Fruit fly (Drosophila melanogaster) whole organism, prepupa: ENCODE results near the gene Ent1.

Experiments
- Blimp-1 ChIP-seq: fragments of 200-800 bp; sonication (Bioruptor generic); optimal IDR thresholded peaks from 3 replicates; lab custom pipeline; 2017; ENCODE audit warnings: missing biosample characterization, missing genetic modification characterization, mild to moderate bottlenecking, moderate library complexity, missing genetic modification reagents
- CG10631 ChIP-seq: fragments of 200-800 bp; sonication (Bioruptor generic); optimal IDR thresholded peaks from 2 replicates; lab custom pipeline; 2016; ENCODE audit warnings: missing biosample characterization, missing genetic modification characterization
- CG10669 ChIP-seq: fragments of 200-800 bp; sonication (Bioruptor generic); optimal IDR thresholded peaks from 3 replicates; lab custom pipeline; 2018; ENCODE audit warnings: missing biosample characterization, mild to moderate bottlenecking, missing genetic modification characterization, moderate library complexity
- CG11294 ChIP-seq: fragments of 200-800 bp; sonication (Bioruptor generic); IDR thresholded peaks from 2 replicates; pipeline ENCODE4 v1.3.6; 2022; ENCODE audit warnings: missing biosample characterization, missing genetic modification characterization
- CG11902 ChIP-seq: fragments of 200-800 bp; sonication (Bioruptor generic); optimal IDR thresholded peaks from 3 replicates; lab custom pipeline; 2016; ENCODE audit warnings: missing biosample characterization, missing genetic modification characterization
- CG15336 ChIP-seq: fragments of 200-800 bp; sonication (Bioruptor generic); IDR thresholded peaks from 2 replicates; pipeline ENCODE4 v1.3.6; 2022; ENCODE audit warnings: missing biosample characterization, missing genetic modification characterization
- CG1621 ChIP-seq: fragments of 200-800 bp; sonication (Bioruptor generic); optimal IDR thresholded peaks from 3 replicates; lab custom pipeline; 2018; ENCODE audit warnings: missing biosample characterization, mild to moderate bottlenecking, missing genetic modification characterization
- CG16779 ChIP-seq: fragments of 200-800 bp; sonication (Bioruptor generic); optimal IDR thresholded peaks from 3 replicates; lab custom pipeline; 2017; ENCODE audit warnings: missing biosample characterization, mild to moderate bottlenecking, missing genetic modification characterization
- CG31627 ChIP-seq: fragments of 200-800 bp; sonication (Bioruptor generic); optimal IDR thresholded peaks from 3 replicates; lab custom pipeline; 2016; ENCODE audit warnings: missing biosample characterization, missing genetic modification characterization
- CG32006 ChIP-seq: fragments of 200-800 bp; sonication (Bioruptor generic); optimal IDR thresholded peaks from 3 replicates; lab custom pipeline; 2017; ENCODE audit warnings: missing biosample characterization, mild to moderate bottlenecking, missing genetic modification characterization
- CG34406 ChIP-seq: fragments of 200-800 bp; sonication (Bioruptor generic); optimal IDR thresholded peaks from 3 replicates; lab custom pipeline; 2016; ENCODE audit warnings: missing biosample characterization, missing genetic modification characterization
- CG3919 ChIP-seq: fragments of 200-800 bp; sonication (Bioruptor generic); optimal IDR thresholded peaks from 3 replicates; lab custom pipeline; 2016; ENCODE audit warnings: missing biosample characterization, missing genetic modification characterization
- CG6792 ChIP-seq: fragments of 200-800 bp; sonication (Bioruptor generic); optimal IDR thresholded peaks from 3 replicates; lab custom pipeline; 2016; ENCODE audit warnings: missing biosample characterization, missing genetic modification characterization
- CG6808 ChIP-seq: fragments of 200-800 bp; sonication (Bioruptor generic); optimal IDR thresholded peaks from 3 replicates; lab custom pipeline; 2017; ENCODE audit warnings: missing biosample characterization, missing genetic modification characterization, mild to moderate bottlenecking, moderate library complexity, missing genetic modification reagents
- CG8119 ChIP-seq: fragments of 200-800 bp; sonication (Bioruptor generic); IDR thresholded peaks from 3 replicates; pipeline ENCODE4 v1.3.6; 2022; ENCODE audit warnings: missing biosample characterization, missing genetic modification characterization
- CG8319 ChIP-seq: fragments of 200-800 bp; sonication (Bioruptor generic); optimal IDR thresholded peaks from 3 replicates; lab custom pipeline; 2016; ENCODE audit warnings: missing biosample characterization, missing genetic modification characterization
- CG9139 ChIP-seq: fragments of 200-800 bp; sonication (Bioruptor generic); optimal IDR thresholded peaks from 3 replicates; lab custom pipeline; 2017; ENCODE audit warnings: missing biosample characterization, mild to moderate bottlenecking, missing genetic modification characterization
- Eip75B ChIP-seq: fragments of 200-800 bp; sonication (Bioruptor generic); optimal IDR thresholded peaks from 3 replicates; lab custom pipeline; 2016; ENCODE audit warnings: missing biosample characterization, missing genetic modification characterization
- Eip78C ChIP-seq: fragments of 200-800 bp; sonication (Bioruptor generic); peaks from one replicate; lab custom pipeline; 2016; ENCODE audit warnings: missing biosample characterization, missing genetic modification characterization
- Eip93F ChIP-seq: fragments of 200-800 bp; sonication (Bioruptor generic); optimal IDR thresholded peaks from 2 replicates; lab custom pipeline; 2016; ENCODE audit warnings: missing biosample characterization, mild to moderate bottlenecking, missing genetic modification characterization
- Ets21C ChIP-seq: fragments of 200-800 bp; sonication (Bioruptor generic); optimal IDR thresholded peaks from 3 replicates; lab custom pipeline; 2016; ENCODE audit warnings: missing biosample characterization, missing genetic modification characterization
- Hr39 ChIP-seq: fragments of 200-800 bp; sonication (Bioruptor generic); optimal IDR thresholded peaks from 2 replicates; lab custom pipeline; 2016; ENCODE audit warnings: missing biosample characterization, missing genetic modification characterization
- Hr4 ChIP-seq: fragments of 200-800 bp; sonication (Bioruptor generic); optimal IDR thresholded peaks from 3 replicates; lab custom pipeline; 2016; ENCODE audit warnings: missing biosample characterization, missing genetic modification characterization
- Lpt ChIP-seq: fragments of 200-800 bp; sonication (Bioruptor generic); optimal IDR thresholded peaks from 3 replicates; lab custom pipeline; 2016; ENCODE audit warnings: missing biosample characterization, missing genetic modification characterization
- Met ChIP-seq: fragments of 200-800 bp; sonication (Bioruptor generic); optimal IDR thresholded peaks from 3 replicates; lab custom pipeline; 2016; ENCODE audit warnings: missing biosample characterization, missing genetic modification characterization
- OdsH ChIP-seq: fragments of 200-800 bp; sonication (Bioruptor generic); optimal IDR thresholded peaks from 3 replicates; lab custom pipeline; 2016; ENCODE audit warnings: missing biosample characterization, missing genetic modification characterization
- Smox ChIP-seq: fragments of 200-800 bp; sonication (Bioruptor generic); optimal IDR thresholded peaks from 3 replicates; lab custom pipeline; 2016; ENCODE audit warnings: missing biosample characterization, missing genetic modification characterization
- Sox102F ChIP-seq: fragments of 200-800 bp; sonication (Bioruptor generic); optimal IDR thresholded peaks from 2 replicates; lab custom pipeline; 2016; ENCODE audit warnings: missing biosample characterization, mild to moderate bottlenecking, missing genetic modification characterization
- achi ChIP-seq: fragments of 200-800 bp; sonication (Bioruptor generic); optimal IDR thresholded peaks from 3 replicates; lab custom pipeline; 2016; ENCODE audit warnings: missing biosample characterization, missing genetic modification characterization
- eg ChIP-seq: fragments of 200-800 bp; sonication (Bioruptor generic); IDR thresholded peaks from 3 replicates; pipeline ENCODE4 v1.3.6; 2022; ENCODE audit warnings: missing biosample characterization, missing genetic modification characterization
- esn ChIP-seq: fragments of 200-800 bp; sonication (Bioruptor generic); optimal IDR thresholded peaks from 2 replicates; lab custom pipeline; 2016; ENCODE audit warnings: missing biosample characterization, mild to moderate bottlenecking, missing genetic modification characterization, moderate library complexity
- fd59A ChIP-seq: fragments of 200-800 bp; sonication (Bioruptor generic); optimal IDR thresholded peaks from 2 replicates; lab custom pipeline; 2017; ENCODE audit warnings: missing biosample characterization, mild to moderate bottlenecking, missing genetic modification characterization, missing genetic modification reagents
- fd85E ChIP-seq: fragments of 200-800 bp; sonication (Bioruptor generic); optimal IDR thresholded peaks from 3 replicates; lab custom pipeline; 2016; ENCODE audit warnings: missing biosample characterization, missing genetic modification characterization
- fkh ChIP-seq: fragments of 200-800 bp; sonication (Bioruptor generic); optimal IDR thresholded peaks from 3 replicates; lab custom pipeline; 2017; ENCODE audit warnings: missing biosample characterization, mild to moderate bottlenecking, missing genetic modification characterization, moderate library complexity
- pdm3 ChIP-seq: fragments of 200-800 bp; sonication (Bioruptor generic); optimal IDR thresholded peaks from 3 replicates; lab custom pipeline; 2016; ENCODE audit warnings: missing biosample characterization, missing genetic modification characterization
- salr ChIP-seq, 2 experiments: fragments of 200-800 bp; sonication (Bioruptor generic); optimal IDR thresholded peaks; 3 replicates each; lab custom pipeline; 2016 to 2018; ENCODE audit warnings: missing biosample characterization in 2 of 2, missing genetic modification characterization in 2 of 2, mild to moderate bottlenecking in 1 of 2
- spab ChIP-seq: fragments of 200-800 bp; sonication (Bioruptor generic); optimal IDR thresholded peaks from 2 replicates; lab custom pipeline; 2017; ENCODE audit warnings: missing biosample characterization, mild to moderate bottlenecking, missing genetic modification characterization, missing genetic modification reagents
- svp ChIP-seq: fragments of 200-800 bp; sonication (Bioruptor generic); peaks from one replicate; lab custom pipeline; 2016; ENCODE audit warnings: missing biosample characterization, missing genetic modification characterization
- vri ChIP-seq: fragments of 200-800 bp; sonication (Bioruptor generic); optimal IDR thresholded peaks from 3 replicates; lab custom pipeline; 2016; ENCODE audit warnings: missing biosample characterization, mild to moderate bottlenecking, missing genetic modification characterization

Ent1 gene

DNA sequence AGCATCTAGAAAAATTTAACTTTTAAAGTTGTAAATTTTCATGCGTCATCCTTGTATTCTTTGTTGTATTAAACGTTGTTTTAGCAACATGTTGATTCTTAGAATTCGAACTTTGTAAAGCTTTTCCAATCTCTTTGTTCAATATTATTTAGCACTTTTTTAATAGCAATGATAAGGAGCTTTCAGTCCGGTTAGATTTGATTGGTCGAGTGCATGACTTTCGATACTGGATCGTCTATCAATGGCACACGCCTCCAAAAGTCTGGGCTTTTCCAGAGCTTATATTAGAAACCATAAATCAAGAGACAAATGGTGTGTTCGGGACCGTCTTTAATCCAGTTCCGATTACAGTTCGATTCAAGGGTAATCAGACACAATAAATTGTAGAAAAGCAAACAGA, 37.9 kb downstream of the Ent1 start:
- TF ChIP-seq CG34406 (GFP tag; lab: Kevin White, UChicago), result no peak
- TF ChIP-seq CG11902, result no peak
- no peak for TF ChIP-seq Eip78C (GFP tag; lab: Kevin White, UChicago)
- no peak for TF ChIP-seq Sox102F (GFP tag; lab: Kevin White, UChicago)
- TF ChIP-seq CG16779 (tag; lab: Kevin White, UChicago), result no peak
- no peak for TF ChIP-seq CG10669 (GFP tag; lab: Kevin White, UChicago)
- no peak for TF ChIP-seq Eip75B
- no peak for TF ChIP-seq CG6808
- no peak for TF ChIP-seq esn (GFP tag; lab: Kevin White, UChicago)
- no peak for TF ChIP-seq Eip93F (GFP tag; lab: Kevin White, UChicago)
- TF ChIP-seq salr (GFP tag; optimal IDR thresholded peaks at IDR 0.05; lab: Kevin White, UChicago), result no peak
- TF ChIP-seq, all 60 proteins: peak for 0

- TF ChIP-seq fd59A (GFP tag; lab: Kevin White, UChicago) (no peak), Lpt (no peak), OdsH (GFP tag; lab: Kevin White, UChicago) (no peak), CG11294 (no peak)
Measured at dm6 chr2L:319159-319558, 38.5 kb downstream of the Ent1 start, which contains the start of gene CG11912. CG11912 (minus strand) TSS chr2L:319259.

- TF ChIP-seq CG15336 (GFP tag; lab: Robert Waterston, UW) (peak; percentile 25; the same call in 1 of the 2 replicates), fkh (peak; percentile 59), CG8119 (GFP tag; lab: Robert Waterston, UW) (0 out of 3 replicates have a peak, but pooled peaks have one; percentile 26), Blimp-1 (GFP tag; lab: Kevin White, UChicago) (no peak), CG31627 (no peak), svp (GFP tag; lab: Kevin White, UChicago) (peak; percentile 66), achi (GFP tag; lab: Kevin White, UChicago) (no peak), pdm3 (GFP tag; lab: Kevin White, UChicago) (no peak), eg (peak; percentile 57; the same call in 1 of the 3 replicates), fd85E (GFP tag; lab: Kevin White, UChicago) (no peak), CG34406 (GFP tag; lab: Kevin White, UChicago) (no peak), CG3919 (GFP tag; lab: Kevin White, UChicago) (no peak), Eip78C (GFP tag; lab: Kevin White, UChicago) (peak; percentile 39), esn (GFP tag; lab: Kevin White, UChicago) (no peak)
- TF ChIP-seq, all 60 proteins: peak for 6
Measured at dm6 chr2L:309812-310431, 47.8 kb downstream of the Ent1 start.

- TF ChIP-seq Smox (GFP tag; lab: Kevin White, UChicago) (no peak), CG1621 (tag; lab: Kevin White, UChicago) (no peak), CG32006 (GFP tag; lab: Kevin White, UChicago) (no peak), Eip78C (GFP tag; lab: Kevin White, UChicago) (peak; percentile 29), Ets21C (GFP tag; lab: Kevin White, UChicago) (no peak), OdsH (GFP tag; lab: Kevin White, UChicago) (peak; percentile 5), CG8119 (GFP tag; lab: Robert Waterston, UW) (no peak), Eip93F (GFP tag; lab: Kevin White, UChicago) (no peak), CG11294 (no peak)
Measured at dm6 chr2L:309177-309576, 48.5 kb downstream of the Ent1 start.

DNA sequence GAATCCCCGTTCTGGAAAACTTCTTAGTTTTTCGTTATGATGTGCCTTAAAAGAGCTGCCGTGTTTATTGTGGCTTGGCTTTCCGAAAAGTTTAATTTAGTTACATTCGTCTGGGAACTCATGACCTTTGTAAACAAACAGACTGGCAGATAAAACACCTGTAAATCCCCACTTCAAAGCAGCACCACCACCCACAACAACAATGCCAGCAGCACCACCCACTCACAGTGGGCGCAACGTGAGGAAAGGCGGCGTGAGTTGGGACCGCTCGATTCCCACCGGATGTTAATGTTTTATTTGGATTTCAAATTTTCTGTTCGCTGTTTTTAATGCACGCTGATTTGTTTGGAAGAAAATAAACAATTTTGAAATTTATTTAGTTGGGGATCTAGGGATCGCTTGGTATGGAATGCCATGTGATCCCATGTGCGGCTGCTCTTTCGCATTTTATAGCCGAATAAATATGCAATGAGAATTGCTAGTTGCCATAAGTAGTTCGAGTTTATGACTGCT, 49.4 kb downstream of the Ent1 start:
- TF ChIP-seq CG16779 (tag; lab: Kevin White, UChicago) (no peak), svp (GFP tag; lab: Kevin White, UChicago) (peak; percentile 64)

DNA sequence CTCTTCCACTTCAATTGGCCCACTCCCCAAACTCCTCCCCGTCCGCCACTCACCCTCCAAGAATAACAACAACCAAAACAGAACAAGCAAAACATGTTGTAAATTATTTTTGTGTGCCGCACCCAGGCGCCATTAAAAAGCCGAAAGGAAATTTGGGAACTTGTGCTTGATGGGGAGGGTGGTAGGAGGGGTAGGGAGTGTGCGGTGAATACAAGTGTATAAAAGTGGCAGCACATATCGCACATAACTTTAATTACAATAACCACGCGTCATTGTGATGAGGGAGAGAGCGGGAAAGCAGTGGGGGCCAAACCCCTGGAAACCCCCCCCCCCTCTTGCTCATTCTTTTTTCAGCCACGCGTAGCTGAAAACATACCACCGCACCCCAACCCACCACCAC, 50.5 kb downstream of the Ent1 start:
- TF ChIP-seq CG6792 (GFP tag; lab: Kevin White, UChicago) (no peak), vri (GFP tag; lab: Kevin White, UChicago) (no peak), Eip93F (GFP tag; lab: Kevin White, UChicago) (no peak), OdsH (GFP tag; lab: Kevin White, UChicago) (no peak), Hr4 (GFP tag; lab: Kevin White, UChicago) (no peak), CG11902 (no peak), Ets21C (GFP tag; lab: Kevin White, UChicago) (no peak), CG9139 (GFP tag; lab: Kevin White, UChicago) (no peak), CG10631 (GFP tag; lab: Kevin White, UChicago) (no peak), spab (no peak), Met (GFP tag; lab: Kevin White, UChicago) (no peak), CG8319 (GFP tag; lab: Kevin White, UChicago) (no peak), CG3919 (GFP tag; lab: Kevin White, UChicago) (no peak), Hr39 (GFP tag; lab: Kevin White, UChicago) (no peak)
- TF ChIP-seq, all 60 proteins: peak for 0
